Worm (Caenorhabditis elegans) whole organism, mixed stage, embryonic: ENCODE data around the gene srz-95.

Source experiments
- ham-2 ChIP-seq: fragments of 200-800 bp; sonication (Bioruptor generic); optimal IDR thresholded peaks from 2 replicates; lab custom pipeline; 2018; ENCODE audit warnings: mild to moderate bottlenecking, missing genetic modification characterization, missing compliant biosample characterization
- mep-1 ChIP-seq: fragments of 150-350 bp; optimal IDR thresholded peaks from 2 replicates; lab custom pipeline; 2017; ENCODE audit warnings: missing biosample characterization, missing genetic modification reagents, missing genetic modification characterization, inconsistent platforms
- pha-4 ChIP-seq: fragments of 150-350 bp; optimal IDR thresholded peaks from 2 replicates; lab custom pipeline; 2018; ENCODE audit warnings: missing biosample characterization, missing genetic modification reagents, missing genetic modification characterization
- ztf-11 ChIP-seq: fragments of 150-350 bp; optimal IDR thresholded peaks from 2 replicates; lab custom pipeline; 2014; ENCODE audit warnings: missing biosample characterization, missing genetic modification characterization

DNA sequence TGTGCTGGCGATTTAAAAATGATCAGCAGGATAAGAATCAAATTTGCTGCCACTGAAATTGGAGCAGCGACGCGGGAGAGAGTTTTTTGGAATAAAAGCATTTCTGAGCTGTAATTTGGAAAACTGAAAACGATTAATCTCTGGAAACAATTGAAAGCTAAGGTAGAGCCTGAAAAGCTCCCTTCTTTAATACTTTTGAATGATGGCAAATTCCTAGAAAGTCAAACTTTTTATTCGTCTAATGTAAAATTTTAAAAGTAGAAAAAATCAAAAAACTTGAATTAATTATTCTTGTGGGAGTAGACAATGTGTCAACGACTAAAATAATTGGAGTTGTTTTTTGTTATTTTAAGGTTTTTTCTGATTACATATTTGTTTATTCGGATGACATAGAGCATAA is 8.4 kb downstream of the srz-95 start, which contains the start of gene str-217:
- TF ChIP-seq ham-2 (GFP tag; lab: Kevin White, UChicago) (no peak), pha-4 (tag; lab: Kevin White, UChicago) (no peak), mep-1 (no peak), ztf-11 (tag; lab: Kevin White, UChicago) (no peak)
